Worm (Caenorhabditis elegans): Measurements from ENCODE around the gene F55A11.8.

DNA sequence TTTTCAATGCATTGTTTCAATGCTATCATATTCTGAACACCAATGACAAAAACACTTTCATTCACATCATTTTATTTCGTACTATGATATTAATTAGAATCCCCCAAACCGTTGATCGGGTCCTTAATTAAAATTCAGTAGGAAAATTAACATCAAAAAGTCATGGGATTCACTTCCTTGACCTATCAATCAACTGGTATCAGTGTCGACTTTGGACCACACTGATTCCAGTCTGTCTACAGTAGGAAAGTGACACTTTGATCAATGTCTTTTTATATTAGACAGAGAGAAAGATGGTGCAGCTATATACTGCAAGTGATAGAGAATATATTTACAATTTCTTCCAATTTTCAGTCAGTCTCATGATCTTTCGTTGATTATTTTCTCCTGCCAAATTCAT is 8.4 kb downstream of the F55A11.8 start:
- TF ChIP-seq nhr-129 (tag; optimal IDR thresholded peaks at IDR 0.05) (no peak), ztf-11 (tag; optimal IDR thresholded peaks at IDR 0.05) (no peak), nhr-23 (tag; optimal IDR thresholded peaks at IDR 0.05) (no peak), snpc-4 (tag; optimal IDR thresholded peaks at IDR 0.05) (no peak)

Measured in whole organism, L2 larva.